Fruit fly (Drosophila melanogaster) whole organism, embryonic: ENCODE measurements around the gene kud.
A peak's percentile ranks its signal among the peaks of the same experiment; 100 is the strongest.

Source experiments
- B-H2 ChIP-seq: fragments of 200-800 bp; sonication (Bioruptor generic); optimal IDR thresholded peaks from 2 replicates; lab custom pipeline; 2018; ENCODE audit warnings: missing biosample characterization, mild to moderate bottlenecking, missing genetic modification characterization
- BtbVII ChIP-seq: fragments of 200-800 bp; sonication (Bioruptor generic); optimal IDR thresholded peaks from 3 replicates; lab custom pipeline; 2017; ENCODE audit warnings: missing biosample characterization, mild to moderate bottlenecking, missing genetic modification characterization
- CG10147 ChIP-seq: fragments of 200-800 bp; sonication (Bioruptor generic); optimal IDR thresholded peaks from 2 replicates; lab custom pipeline; 2019; ENCODE audit warnings: missing biosample characterization, mild to moderate bottlenecking, missing genetic modification characterization, moderate library complexity
- CG12104 ChIP-seq: fragments of 200-800 bp; sonication (Bioruptor generic); optimal IDR thresholded peaks from 3 replicates; lab custom pipeline; 2016; ENCODE audit warnings: missing biosample characterization, missing genetic modification characterization
- CG12219 ChIP-seq: fragments of 200-800 bp; sonication (Bioruptor generic); optimal IDR thresholded peaks from 3 replicates; lab custom pipeline; 2018; ENCODE audit warnings: missing biosample characterization, mild to moderate bottlenecking, missing genetic modification characterization
- CG14667 ChIP-seq: fragments of 200-800 bp; sonication (Bioruptor generic); IDR thresholded peaks from 2 replicates; pipeline ENCODE4 v1.3.6; 2022; ENCODE audit warnings: missing biosample characterization, missing genetic modification characterization
- CG15073 ChIP-seq: fragments of 200-800 bp; sonication (Bioruptor generic); optimal IDR thresholded peaks from 2 replicates; lab custom pipeline; 2016; ENCODE audit warnings: missing biosample characterization, missing genetic modification characterization
- CG1603 ChIP-seq: fragments of 200-800 bp; sonication (Bioruptor generic); optimal IDR thresholded peaks from 2 replicates; lab custom pipeline; 2019; ENCODE audit warnings: missing biosample characterization, mild to moderate bottlenecking, missing genetic modification characterization, moderate library complexity
- CG16779 ChIP-seq: fragments of 200-800 bp; sonication (Bioruptor generic); IDR thresholded peaks from 2 replicates; pipeline ENCODE4 v1.3.6; 2022; ENCODE audit warnings: missing biosample characterization, missing genetic modification characterization
- CG2712 ChIP-seq: fragments of 200-800 bp; optimal IDR thresholded peaks from 3 replicates; lab custom pipeline; 2019; ENCODE audit warnings: missing biosample characterization, mild to moderate bottlenecking, missing genetic modification characterization, moderate library complexity
- CG2875 ChIP-seq: fragments of 200-800 bp; sonication (Bioruptor generic); optimal IDR thresholded peaks from 2 replicates; lab custom pipeline; 2017; ENCODE audit warnings: missing biosample characterization, mild to moderate bottlenecking, missing genetic modification characterization, missing genetic modification reagents
- CG31365 ChIP-seq: fragments of 200-800 bp; sonication (Bioruptor generic); optimal IDR thresholded peaks from 2 replicates; lab custom pipeline; 2018; ENCODE audit warnings: missing biosample characterization, mild to moderate bottlenecking, missing genetic modification characterization
- CG31441 ChIP-seq: fragments of 200-800 bp; sonication (Bioruptor generic); IDR thresholded peaks from 2 replicates; pipeline ENCODE4 v1.3.6; 2022; ENCODE audit warnings: missing biosample characterization, missing genetic modification characterization
- CG5245 ChIP-seq: fragments of 200-800 bp; sonication (Bioruptor generic); optimal IDR thresholded peaks from 3 replicates; lab custom pipeline; 2016; ENCODE audit warnings: missing biosample characterization, missing genetic modification characterization
- CG6791 ChIP-seq: fragments of 200-800 bp; sonication (Bioruptor generic); IDR thresholded peaks from 3 replicates; pipeline ENCODE4 v1.3.6; 2022; ENCODE audit warnings: missing biosample characterization, missing genetic modification characterization; ENCODE audit not compliant: partially characterized antibody
- CG7987 ChIP-seq: fragments of 200-800 bp; sonication (Bioruptor generic); optimal IDR thresholded peaks from 2 replicates; lab custom pipeline; 2018; ENCODE audit warnings: missing biosample characterization, mild to moderate bottlenecking, missing genetic modification characterization, moderate library complexity
- CG8281 ChIP-seq: fragments of 200-800 bp; sonication (Bioruptor generic); optimal IDR thresholded peaks from 2 replicates; lab custom pipeline; 2018; ENCODE audit warnings: missing biosample characterization, mild to moderate bottlenecking, missing genetic modification characterization, moderate library complexity
- Drgx ChIP-seq: fragments of 200-800 bp; sonication (Bioruptor generic); IDR thresholded peaks from 2 replicates; pipeline ENCODE4 v1.3.6; 2022; ENCODE audit warnings: missing biosample characterization, missing genetic modification characterization
- Hr51 ChIP-seq, 2 experiments: fragments of 200-800 bp; sonication (Bioruptor generic); optimal IDR thresholded peaks; 2 replicates in 1 of 2; 3 replicates in 1 of 2; lab custom pipeline; 2016 to 2018; ENCODE audit warnings: missing biosample characterization in 2 of 2, missing genetic modification characterization in 2 of 2, mild to moderate bottlenecking in 1 of 2, moderate library complexity in 1 of 2
- Hr78 ChIP-seq, 2 experiments: fragments of 200-800 bp in 1 of 2; fragments of >200 bp in 1 of 2; sonication (Bioruptor generic) in 1 of 2; optimal IDR thresholded peaks; 2 replicates each; lab custom pipeline; 2017 to 2019; ENCODE audit warnings: missing biosample characterization in 2 of 2, missing genetic modification characterization in 2 of 2, mild to moderate bottlenecking in 1 of 2, moderate library complexity in 1 of 2
- NC2β ChIP-seq: fragments of 200-800 bp; sonication (Bioruptor generic); optimal IDR thresholded peaks from 2 replicates; lab custom pipeline; 2016; ENCODE audit warnings: missing biosample characterization, missing genetic modification characterization
- Sox100B ChIP-seq: fragments of 200-800 bp; sonication (Bioruptor generic); optimal IDR thresholded peaks from 3 replicates; lab custom pipeline; 2018; ENCODE audit warnings: missing biosample characterization, mild to moderate bottlenecking, missing genetic modification characterization
- bowl ChIP-seq: fragments of 200-800 bp; sonication (Bioruptor generic); IDR thresholded peaks from 2 replicates; pipeline ENCODE4 v1.3.6; 2022; ENCODE audit warnings: missing biosample characterization, missing genetic modification characterization
- cato ChIP-seq: fragments of 200-800 bp; sonication (Bioruptor generic); optimal IDR thresholded peaks from 2 replicates; lab custom pipeline; 2016; ENCODE audit warnings: missing biosample characterization, missing genetic modification characterization, borderline replicate concordance
- cg ChIP-seq: fragments of 200-800 bp; sonication (Bioruptor generic); optimal IDR thresholded peaks from 3 replicates; lab custom pipeline; 2019; ENCODE audit warnings: missing biosample characterization, mild to moderate bottlenecking, missing genetic modification characterization, moderate library complexity
- chinmo ChIP-seq: fragments of 200-800 bp; sonication (Bioruptor generic); IDR thresholded peaks from 4 replicates; pipeline ENCODE4 v1.3.6; 2022; ENCODE audit warnings: missing biosample characterization, missing genetic modification characterization; ENCODE audit not compliant: partially characterized antibody
- crc ChIP-seq: fragments of 200-800 bp; sonication (Bioruptor generic); optimal IDR thresholded peaks from 2 replicates; lab custom pipeline; 2016; ENCODE audit warnings: missing biosample characterization, missing genetic modification characterization
- cwo ChIP-seq: fragments of 200-800 bp; sonication (Bioruptor generic); optimal IDR thresholded peaks from 3 replicates; lab custom pipeline; 2017; ENCODE audit warnings: missing biosample characterization, missing genetic modification characterization, mild to moderate bottlenecking, moderate library complexity, missing genetic modification reagents
- dati ChIP-seq: fragments of 200-800 bp; sonication (Bioruptor generic); IDR thresholded peaks from 2 replicates; pipeline ENCODE4 v1.3.6; 2022; ENCODE audit warnings: missing biosample characterization, missing genetic modification characterization
- disco-r ChIP-seq: fragments of 200-800 bp; sonication (Bioruptor generic); optimal IDR thresholded peaks from 2 replicates; lab custom pipeline; 2016; ENCODE audit warnings: missing biosample characterization, missing genetic modification characterization
- eyg ChIP-seq: fragments of 200-800 bp; sonication (Bioruptor generic); optimal IDR thresholded peaks from 3 replicates; lab custom pipeline; 2016; ENCODE audit warnings: missing biosample characterization, missing genetic modification characterization
- ftz-f1 ChIP-seq: fragments of 200-800 bp; sonication (Bioruptor generic); optimal IDR thresholded peaks from 2 replicates; lab custom pipeline; 2016; ENCODE audit warnings: missing biosample characterization, missing genetic modification characterization
- gem ChIP-seq: fragments of 200-800 bp; sonication (Bioruptor generic); optimal IDR thresholded peaks from 2 replicates; lab custom pipeline; 2019; ENCODE audit warnings: missing biosample characterization, mild to moderate bottlenecking, missing genetic modification characterization, moderate library complexity
- h ChIP-seq: fragments of >200 bp; optimal IDR thresholded peaks from 2 replicates; lab custom pipeline; 2017
- ham ChIP-seq: fragments of 200-800 bp; sonication (Bioruptor generic); IDR thresholded peaks from 2 replicates; pipeline ENCODE4 v1.3.6; 2022; ENCODE audit warnings: missing biosample characterization, missing genetic modification characterization
- ind ChIP-seq: fragments of 200-800 bp; sonication (Bioruptor generic); optimal IDR thresholded peaks from 3 replicates; lab custom pipeline; 2016; ENCODE audit warnings: missing biosample characterization, missing genetic modification characterization
- jigr1 ChIP-seq: fragments of 200-800 bp; sonication (Bioruptor generic); IDR thresholded peaks from 3 replicates; pipeline ENCODE4 v1.3.6; 2022; ENCODE audit warnings: missing biosample characterization, missing genetic modification characterization
- knrl ChIP-seq: fragments of 200-800 bp; sonication (Bioruptor generic); IDR thresholded peaks from 3 replicates; pipeline ENCODE4 v1.3.6; 2022; ENCODE audit warnings: missing biosample characterization, missing genetic modification characterization; ENCODE audit not compliant: partially characterized antibody
- onecut ChIP-seq: fragments of 200-800 bp; sonication (Bioruptor generic); IDR thresholded peaks from 2 replicates; pipeline ENCODE4 v1.3.6; 2022; ENCODE audit warnings: missing biosample characterization, missing genetic modification characterization
- rib ChIP-seq: fragments of 200-800 bp; sonication (Bioruptor generic); IDR thresholded peaks from 2 replicates; pipeline ENCODE4 v1.3.6; 2022; ENCODE audit warnings: missing biosample characterization, missing genetic modification characterization
- sim ChIP-seq: fragments of 200-800 bp; sonication (Bioruptor generic); IDR thresholded peaks from 2 replicates; pipeline ENCODE4 v1.3.6; 2022; ENCODE audit warnings: missing biosample characterization, missing genetic modification characterization
- sob ChIP-seq: fragments of 200-800 bp; sonication (Bioruptor generic); IDR thresholded peaks from 2 replicates; pipeline ENCODE4 v1.3.6; 2022; ENCODE audit warnings: missing biosample characterization, missing genetic modification characterization
- tio ChIP-seq: fragments of 200-800 bp; sonication (Bioruptor generic); optimal IDR thresholded peaks from 2 replicates; lab custom pipeline; 2017; ENCODE audit warnings: missing biosample characterization, missing genetic modification characterization, inconsistent platforms
- tna ChIP-seq: fragments of 200-800 bp; sonication (Bioruptor generic); IDR thresholded peaks from 2 replicates; pipeline ENCODE4 v1.3.6; 2022; ENCODE audit warnings: missing biosample characterization, missing genetic modification characterization; ENCODE audit not compliant: partially characterized antibody
- vvl ChIP-seq: fragments of 200-800 bp; sonication (Bioruptor generic); IDR thresholded peaks from 2 replicates; pipeline ENCODE4 v1.3.6; 2022; ENCODE audit warnings: missing biosample characterization, missing genetic modification characterization
- wek ChIP-seq: fragments of 200-800 bp; sonication (Bioruptor generic); optimal IDR thresholded peaks from 3 replicates; lab custom pipeline; 2018; ENCODE audit warnings: missing biosample characterization, mild to moderate bottlenecking, missing genetic modification characterization, moderate library complexity
- zen2 ChIP-seq: fragments of 200-800 bp; sonication (Bioruptor generic); IDR thresholded peaks from 3 replicates; pipeline ENCODE4 v1.3.6; 2022; ENCODE audit warnings: missing biosample characterization, missing genetic modification characterization; ENCODE audit not compliant: partially characterized antibody
- zfh2 ChIP-seq: fragments of 200-800 bp; sonication (Bioruptor generic); optimal IDR thresholded peaks from 2 replicates; lab custom pipeline; 2016; ENCODE audit warnings: missing biosample characterization, missing genetic modification characterization

kud gene

dm6 chr3L:16801499-16802452 lies 43.0 kb downstream of the kud start (continued):
- TF ChIP-seq Hr78 (GFP tag; optimal IDR thresholded peaks at IDR 0.05; lab: Kevin White, UChicago), result peak in 1 of 2 experiments; percentile 34
- no peak for TF ChIP-seq CG15073
- TF ChIP-seq CG1603, result no peak
- peak; percentile 30 for TF ChIP-seq CG2875
- TF ChIP-seq eyg (GFP tag; lab: Kevin White, UChicago), result no peak
- no peak for TF ChIP-seq h (lab: Kevin White, UChicago)
- TF ChIP-seq CG7987 (GFP tag; lab: Kevin White, UChicago), result peak; percentile 81
- TF ChIP-seq cato (GFP tag; lab: Kevin White, UChicago), result no peak
- TF ChIP-seq zfh2 (GFP tag; lab: Kevin White, UChicago), result peak; percentile 12
- TF ChIP-seq sob (GFP tag; lab: Robert Waterston, UW), result no peak; the same call in 1 of the 2 replicates
- TF ChIP-seq CG14667 (GFP tag; lab: Robert Waterston, UW), result no peak
- peak; percentile 43 for TF ChIP-seq tio (GFP tag; lab: Kevin White, UChicago)
- TF ChIP-seq CG12104 (GFP tag; lab: Kevin White, UChicago), result no peak
- TF ChIP-seq vvl (GFP tag; lab: Robert Waterston, UW), result peak; percentile 69; the same call in 1 of the 2 replicates
- no peak for TF ChIP-seq CG31365
- no peak for TF ChIP-seq bowl (GFP tag; lab: Robert Waterston, UW)
- peak in 1 of 2 experiments; percentile 58 for TF ChIP-seq Hr51 (GFP tag; optimal IDR thresholded peaks at IDR 0.05; lab: Kevin White, UChicago)
- no peak for TF ChIP-seq knrl (GFP tag; lab: Robert Waterston, UW)
- TF ChIP-seq CG31441, result peak; percentile 76
- no peak for TF ChIP-seq NC2β (GFP tag; lab: Kevin White, UChicago)
- TF ChIP-seq tna (GFP tag; lab: Robert Waterston, UW), result no peak
- TF ChIP-seq dati (GFP tag; lab: Robert Waterston, UW), result no peak
- TF ChIP-seq ind (GFP tag; lab: Kevin White, UChicago), result peak; percentile 51
- TF ChIP-seq CG12219, result no peak
- TF ChIP-seq onecut, result no peak; the same call in 1 of the 2 replicates
- TF ChIP-seq sim (GFP tag; lab: Robert Waterston, UW), result no peak
- TF ChIP-seq chinmo, result 0 out of 4 replicates have a peak, but pooled peaks have one; percentile 66
- TF ChIP-seq ham, result no peak
- TF ChIP-seq CG6791 (GFP tag; lab: Robert Waterston, UW), result no peak
- TF ChIP-seq crc (GFP tag; lab: Kevin White, UChicago), result no peak
- no peak for TF ChIP-seq disco-r (GFP tag; lab: Kevin White, UChicago)
- TF ChIP-seq Drgx (GFP tag; lab: Robert Waterston, UW), result no peak
- TF ChIP-seq CG2712 (tag; lab: Kevin White, UChicago), result peak; percentile 73
- TF ChIP-seq CG5245, result peak; percentile 53
- TF ChIP-seq zen2 (GFP tag; lab: Robert Waterston, UW), result no peak
- TF ChIP-seq CG10147 (GFP tag; lab: Kevin White, UChicago), result no peak
- TF ChIP-seq BtbVII (GFP tag; lab: Kevin White, UChicago), result peak; percentile 53
- TF ChIP-seq wek, result no peak
- peak; percentile 76 for TF ChIP-seq gem
- peak; percentile 12 for TF ChIP-seq CG8281
- no peak for TF ChIP-seq jigr1 (GFP tag; lab: Robert Waterston, UW)
- no peak for TF ChIP-seq rib
- no peak for TF ChIP-seq cg (GFP tag; lab: Kevin White, UChicago)
- TF ChIP-seq Sox100B, result peak; percentile 49
- TF ChIP-seq B-H2 (GFP tag; lab: Kevin White, UChicago), result no peak
- peak; percentile 87 for TF ChIP-seq cwo (GFP tag; lab: Kevin White, UChicago)
- no peak for TF ChIP-seq CG16779
- TF ChIP-seq ftz-f1 (GFP tag; lab: Kevin White, UChicago), result no peak
